Worm (Caenorhabditis elegans): Measurements from ENCODE around the gene Y54F10BM.23.

Gene Y54F10BM.23

DNA sequence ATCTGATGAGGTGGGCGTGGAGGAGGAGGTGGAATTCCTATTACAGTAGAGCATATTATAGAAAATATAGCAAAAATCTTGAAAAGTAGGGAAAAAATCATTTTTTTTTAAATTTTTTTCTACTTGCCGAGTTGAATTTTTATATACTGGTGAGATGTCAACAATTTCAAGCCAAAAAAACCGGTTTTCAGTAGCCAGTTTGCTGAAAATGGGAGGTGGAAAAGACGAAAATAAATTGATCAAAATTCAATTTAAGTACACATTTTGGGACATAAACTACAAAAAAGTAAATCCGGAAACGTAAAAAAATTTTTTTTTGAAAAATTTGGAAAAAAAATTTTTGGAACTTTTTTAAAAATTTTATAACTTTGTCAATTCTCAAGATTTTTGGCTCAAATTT is at the start of gene Y54F10BM.23:
TSS of gene Y54F10BM.23 (minus strand) at position 101 of the 400 bp plus-strand sequence.
- no peak for TF ChIP-seq snpc-1.1 (tag; optimal IDR thresholded peaks at IDR 0.05; ENCODE audit: insufficient read depth)
- no peak for TF ChIP-seq somi-1 (GFP tag; optimal IDR thresholded peaks at IDR 0.05)
- no peak for TF ChIP-seq bed-2 (GFP tag; IDR thresholded peaks at IDR 0.05)
- TF ChIP-seq nhr-120 (GFP tag; IDR thresholded peaks at IDR 0.05): no peak
- no peak for TF ChIP-seq lin-35 (GFP tag; optimal IDR thresholded peaks at IDR 0.05)
- TF ChIP-seq Y53F4B.3 (GFP tag; IDR thresholded peaks at IDR 0.05): no peak
- no peak for TF ChIP-seq C06A6.2 (GFP tag; conservative IDR thresholded peaks at IDR 0.05)
- no peak for TF ChIP-seq repo-1 (tag; optimal IDR thresholded peaks at IDR 0.05)
- no peak for TF ChIP-seq lir-1 (GFP tag; conservative IDR thresholded peaks at IDR 0.05)
- no peak for TF ChIP-seq dpff-1 (tag; optimal IDR thresholded peaks at IDR 0.05)
- no peak for TF ChIP-seq zfh-2 (GFP tag; conservative IDR thresholded peaks at IDR 0.05)
- TF ChIP-seq athp-1 (tag; optimal IDR thresholded peaks at IDR 0.05): no peak
- no peak for TF ChIP-seq sdz-38 (tag; optimal IDR thresholded peaks at IDR 0.05)
- no peak for TF ChIP-seq dpl-1 (GFP tag; optimal IDR thresholded peaks at IDR 0.05)

DNA sequence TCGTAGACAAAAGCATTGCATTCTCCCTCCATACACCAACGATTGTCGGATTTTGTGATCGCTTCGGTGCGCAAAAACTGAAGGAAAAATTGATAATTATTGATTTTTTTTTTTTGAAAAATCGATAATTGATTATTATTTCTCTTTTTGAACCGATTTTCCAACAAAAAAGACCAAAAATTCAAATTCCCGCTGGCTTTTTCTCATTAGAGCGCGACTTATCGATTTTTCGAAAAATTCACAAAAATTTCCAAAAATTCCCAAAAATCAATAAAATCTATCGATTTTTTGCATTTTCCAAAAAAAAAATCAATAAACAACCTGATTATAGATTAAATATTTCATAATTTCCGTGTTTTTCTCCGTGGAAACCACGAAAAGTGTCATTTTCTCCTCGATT is 49.3 kb upstream of the Y54F10BM.23 start:
- TF ChIP-seq ama-1 (optimal IDR thresholded peaks at IDR 0.05) (no peak), ama-1 (GFP tag; optimal IDR thresholded peaks at IDR 0.05) (no peak), pbrm-1 (GFP tag; IDR thresholded peaks at IDR 0.05) (no peak), F22D6.2 (tag; optimal IDR thresholded peaks at IDR 0.05) (no peak), lsy-27 (tag; optimal IDR thresholded peaks at IDR 0.05; ENCODE audit: borderline replicate concordance, insufficient read depth) (no peak), cebp-2 (GFP tag; IDR thresholded peaks at IDR 0.05) (no peak), atf-7 (tag; optimal IDR thresholded peaks at IDR 0.05) (no peak), lir-1 (GFP tag; conservative IDR thresholded peaks at IDR 0.05) (no peak), T07F8.4 (tag; optimal IDR thresholded peaks at IDR 0.05) (no peak), B0261.1 (tag; optimal IDR thresholded peaks at IDR 0.05) (no peak), Y95B8A.8 (GFP tag; IDR thresholded peaks at IDR 0.05) (no peak), egl-44 (GFP tag; IDR thresholded peaks at IDR 0.05) (no peak), ceh-40 (GFP tag; IDR thresholded peaks at IDR 0.05) (no peak), F57C9.4 (tag; optimal IDR thresholded peaks at IDR 0.05) (no peak), him-1 (tag; optimal IDR thresholded peaks at IDR 0.05) (no peak), ztf-3 (GFP tag; optimal IDR thresholded peaks at IDR 0.05) (no peak), ceh-27 (GFP tag; optimal IDR thresholded peaks at IDR 0.05) (no peak), ceh-79 (tag; optimal IDR thresholded peaks at IDR 0.05) (no peak), somi-1 (GFP tag; optimal IDR thresholded peaks at IDR 0.05) (no peak), ekl-4 (GFP tag; IDR thresholded peaks at IDR 0.05) (no peak), madf-3 (GFP tag; IDR thresholded peaks at IDR 0.05) (no peak)

DNA sequence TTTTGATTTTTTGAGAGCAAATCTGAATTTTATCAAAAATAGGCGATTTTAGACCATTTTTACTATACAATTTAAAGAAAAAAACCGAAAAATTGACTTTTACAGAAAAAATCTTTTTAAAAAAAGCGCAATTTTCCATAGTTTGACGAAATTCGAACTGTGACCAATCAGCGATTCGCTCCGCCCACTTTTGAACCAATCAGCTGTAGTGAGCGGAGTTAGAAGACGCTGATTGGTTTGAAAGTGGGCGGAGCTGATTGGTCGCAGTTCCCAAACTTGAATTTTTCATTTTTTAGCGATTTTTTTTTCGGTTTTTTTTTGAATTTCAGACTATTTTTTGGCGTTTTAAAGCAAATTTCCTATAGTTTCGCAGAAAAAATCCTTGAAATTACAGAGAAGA is 45.3 kb upstream of the Y54F10BM.23 start:
- no peak for TF ChIP-seq nhr-27 (tag; optimal IDR thresholded peaks at IDR 0.05)
- TF ChIP-seq mcd-1 (GFP tag; IDR thresholded peaks at IDR 0.05): no peak
- no peak for TF ChIP-seq lag-1 (GFP tag; IDR thresholded peaks at IDR 0.05)
- TF ChIP-seq ceh-58 (GFP tag; IDR thresholded peaks at IDR 0.05): no peak
- no peak for TF ChIP-seq snpc-3.4 (tag; optimal IDR thresholded peaks at IDR 0.05)
- TF ChIP-seq tbx-9 (tag; optimal IDR thresholded peaks at IDR 0.05; ENCODE audit: borderline replicate concordance): no peak
- no peak for TF ChIP-seq Y56A3A.18 (GFP tag; IDR thresholded peaks at IDR 0.05)
- TF ChIP-seq ztf-28 (GFP tag; IDR thresholded peaks at IDR 0.05): no peak
- TF ChIP-seq Y53G8AR.9 (GFP tag; conservative IDR thresholded peaks at IDR 0.05): no peak
- TF ChIP-seq lsy-27 (tag; optimal IDR thresholded peaks at IDR 0.05; ENCODE audit: borderline replicate concordance, insufficient read depth): no peak
- TF ChIP-seq zfh-2 (GFP tag; conservative IDR thresholded peaks at IDR 0.05): no peak
- TF ChIP-seq ceh-27 (GFP tag; optimal IDR thresholded peaks at IDR 0.05): no peak
- no peak for TF ChIP-seq die-1 (tag; optimal IDR thresholded peaks at IDR 0.05)
- TF ChIP-seq ztf-25 (GFP tag; IDR thresholded peaks at IDR 0.05): no peak

Data from whole organism, young adult.